Worm (Caenorhabditis elegans) whole organism, L4 larva: ENCODE data around the gene bckd-1A.

Experiments used
- D1046.2 ChIP-seq: fragments of 200-800 bp; sonication (Bioruptor generic); IDR thresholded peaks from 2 replicates; pipeline ENCODE4 v1.3.6; 2022; ENCODE audit warnings: missing genetic modification characterization, missing compliant biosample characterization
- F37D6.2 ChIP-seq: sonication (generic microtip); optimal IDR thresholded peaks from 2 replicates; lab custom pipeline; 2016; ENCODE audit warnings: mild to moderate bottlenecking, missing genetic modification characterization, missing compliant biosample characterization
- F44E2.7 ChIP-seq: fragments of 200-800 bp; sonication (Bioruptor generic); IDR thresholded peaks from 2 replicates; pipeline ENCODE4 v2.1.2; 2022; ENCODE audit warnings: missing genetic modification characterization, missing compliant biosample characterization
- F49E8.2 ChIP-seq: sonication (generic microtip); optimal IDR thresholded peaks from 2 replicates; lab custom pipeline; 2016; ENCODE audit warnings: missing compliant biosample characterization, mild to moderate bottlenecking, missing genetic modification characterization, borderline replicate concordance
- aha-1 ChIP-seq: fragments of 150-350 bp; peaks from one replicate; lab custom pipeline; 2014; ENCODE audit warnings: missing biosample characterization, missing genetic modification characterization
- arid-1 ChIP-seq: fragments of 200-800 bp; sonication (Bioruptor generic); conservative IDR thresholded peaks from 2 replicates; pipeline ENCODE4 v1.3.6; 2022; ENCODE audit warnings: missing genetic modification reagents, missing genetic modification characterization, missing compliant biosample characterization
- attf-4 ChIP-seq: sonication (generic microtip); optimal IDR thresholded peaks from 3 replicates; lab custom pipeline; 2017; ENCODE audit warnings: missing biosample characterization, missing genetic modification characterization
- daf-16 ChIP-seq, 3 experiments: sonication (generic microtip); optimal IDR thresholded peaks; 2 replicates each; lab custom pipeline; 2016 to 2017; ENCODE audit warnings: missing genetic modification characterization in 3 of 3, missing genetic modification reagents in 3 of 3, mild to moderate bottlenecking in 2 of 3, missing compliant biosample characterization in 2 of 3, missing biosample characterization in 1 of 3, moderate library complexity in 1 of 3
- dpl-1 ChIP-seq: fragments of 150-350 bp; optimal IDR thresholded peaks from 2 replicates; lab custom pipeline; 2014; ENCODE audit warnings: missing biosample characterization, missing genetic modification reagents, missing genetic modification characterization
- dve-1 ChIP-seq: sonication (generic microtip); optimal IDR thresholded peaks from 2 replicates; lab custom pipeline; 2017; ENCODE audit warnings: antibody characterized with exemption, mild to moderate bottlenecking, missing genetic modification characterization, missing compliant biosample characterization; ENCODE audit not compliant: insufficient read depth
- fkh-10 ChIP-seq: fragments of 150-350 bp; optimal IDR thresholded peaks from 2 replicates; lab custom pipeline; 2014; ENCODE audit warnings: missing biosample characterization, missing genetic modification reagents, missing genetic modification characterization
- fos-1 ChIP-seq: fragments of 150-350 bp; optimal IDR thresholded peaks from 2 replicates; lab custom pipeline; 2014; ENCODE audit warnings: missing biosample characterization, missing genetic modification characterization
- hif-1 ChIP-seq, 2 experiments: sonication (generic microtip); optimal IDR thresholded peaks; 2 replicates each; lab custom pipeline; 2016 to 2017; ENCODE audit warnings: missing compliant biosample characterization in 2 of 2, missing genetic modification characterization in 2 of 2, missing genetic modification reagents in 2 of 2, missing genotype in 2 of 2, mild to moderate bottlenecking in 1 of 2
- hlh-30 ChIP-seq: sonication (generic microtip); optimal IDR thresholded peaks from 2 replicates; lab custom pipeline; 2017; ENCODE audit warnings: antibody characterized with exemption, mild to moderate bottlenecking, missing genetic modification characterization, missing compliant biosample characterization; ENCODE audit not compliant: insufficient read depth
- lin-13 ChIP-seq: fragments of 150-350 bp; optimal IDR thresholded peaks from 2 replicates; lab custom pipeline; 2014; ENCODE audit warnings: missing biosample characterization, missing genetic modification reagents, missing genetic modification characterization
- lin-38 ChIP-seq: fragments of 200-800 bp; sonication (Bioruptor generic); IDR thresholded peaks from 2 replicates; pipeline ENCODE4 v1.3.6; 2022; ENCODE audit warnings: missing genetic modification reagents, missing genetic modification characterization, missing compliant biosample characterization
- lsy-2 ChIP-seq, 2 experiments: fragments of 150-350 bp in 1 of 2; sonication (generic microtip) in 1 of 2; optimal IDR thresholded peaks; 2 replicates each; lab custom pipeline; 2014 to 2017; ENCODE audit warnings: missing biosample characterization in 2 of 2, missing genetic modification characterization in 2 of 2
- madf-5 ChIP-seq, 2 experiments: fragments of 200-800 bp; sonication (Bioruptor generic); IDR thresholded peaks; 2 replicates each; pipeline ENCODE4 v1.3.6; 2022; ENCODE audit warnings: missing compliant biosample characterization in 2 of 2, missing genetic modification characterization in 2 of 2
- mdt-29 ChIP-seq: fragments of 200-800 bp; sonication (Bioruptor generic); IDR thresholded peaks from 2 replicates; pipeline ENCODE4 v1.3.6; 2022; ENCODE audit warnings: missing genetic modification reagents, missing genetic modification characterization, missing compliant biosample characterization
- mes-2 ChIP-seq: sonication (generic microtip); optimal IDR thresholded peaks from 2 replicates; lab custom pipeline; 2016; ENCODE audit warnings: missing genotype, mild to moderate bottlenecking, missing genetic modification characterization, missing compliant biosample characterization; ENCODE audit not compliant: poor library complexity, severe bottlenecking
- nhr-111 ChIP-seq: fragments of 200-800 bp; sonication (Bioruptor generic); optimal IDR thresholded peaks from 2 replicates; lab custom pipeline; 2018; ENCODE audit warnings: mild to moderate bottlenecking, missing genetic modification characterization, missing compliant biosample characterization
- nhr-25 ChIP-seq: sonication (generic microtip); optimal IDR thresholded peaks from 2 replicates; lab custom pipeline; 2017; ENCODE audit warnings: missing genetic modification characterization, mild to moderate bottlenecking, missing compliant biosample characterization, antibody characterized with exemption, moderate library complexity, borderline replicate concordance; ENCODE audit not compliant: insufficient read depth
- nhr-28 ChIP-seq: fragments of 150-350 bp; optimal IDR thresholded peaks from 2 replicates; lab custom pipeline; 2014; ENCODE audit warnings: missing biosample characterization, missing genetic modification characterization
- nhr-42 ChIP-seq: fragments of 200-800 bp; sonication (Bioruptor generic); IDR thresholded peaks from 2 replicates; pipeline ENCODE4 v1.3.6; 2022; ENCODE audit warnings: missing genetic modification characterization, missing compliant biosample characterization
- nhr-6 ChIP-seq: fragments of 150-350 bp; optimal IDR thresholded peaks from 2 replicates; lab custom pipeline; 2014; ENCODE audit warnings: missing biosample characterization, missing genetic modification characterization
- nhr-77 ChIP-seq: fragments of 150-350 bp; optimal IDR thresholded peaks from 2 replicates; lab custom pipeline; 2014; ENCODE audit warnings: missing biosample characterization, missing genetic modification characterization
- pha-4 ChIP-seq, 2 experiments: fragments of 150-350 bp in 1 of 2; fragments of 200-800 bp in 1 of 2; sonication (Bioruptor generic) in 1 of 2; IDR thresholded peaks in 1 of 2; optimal IDR thresholded peaks in 1 of 2; 2 replicates each; pipeline versions ENCODE4 v1.3.6 to Lab custom; 2014 to 2022; ENCODE audit warnings: missing genetic modification characterization in 2 of 2, missing genetic modification reagents in 2 of 2, missing biosample characterization in 1 of 2, missing compliant biosample characterization in 1 of 2
- rbr-2 ChIP-seq: sonication (generic microtip); optimal IDR thresholded peaks from 2 replicates; lab custom pipeline; 2016; ENCODE audit warnings: missing genotype, missing genetic modification characterization, missing compliant biosample characterization
- sdz-12 ChIP-seq: fragments of 200-800 bp; sonication (Bioruptor generic); optimal IDR thresholded peaks from 2 replicates; lab custom pipeline; 2018; ENCODE audit warnings: mild to moderate bottlenecking, missing genetic modification characterization, missing compliant biosample characterization
- set-16 ChIP-seq: fragments of 200-800 bp; sonication (Bioruptor generic); IDR thresholded peaks from 2 replicates; pipeline ENCODE4 v1.3.6; 2022; ENCODE audit warnings: missing genetic modification reagents, missing genetic modification characterization, missing compliant biosample characterization
- unc-62 ChIP-seq, 3 experiments: fragments of 150-350 bp in 1 of 3; sonication (generic microtip); optimal IDR thresholded peaks in 2 of 3; peaks in 1 of 3; 1 replicate in 1 of 3; 2 replicates in 2 of 3; lab custom pipeline; 2014 to 2017; ENCODE audit warnings: missing biosample characterization in 3 of 3, missing genetic modification characterization in 3 of 3, missing genetic modification reagents in 3 of 3, missing genotype in 1 of 3
- zag-1 ChIP-seq: fragments of 150-350 bp; optimal IDR thresholded peaks from 2 replicates; lab custom pipeline; 2014; ENCODE audit warnings: missing biosample characterization, missing genetic modification characterization
- ztf-11 ChIP-seq: fragments of 150-350 bp; optimal IDR thresholded peaks from 2 replicates; lab custom pipeline; 2014; ENCODE audit warnings: missing biosample characterization, missing genetic modification characterization

The bckd-1A gene

ce11 chrIII:12929573-12929972 is 42.7 kb downstream of the bckd-1A start, which contains the start of gene Y37D8A.19:
Gene Y37D8A.19 (plus strand): TSS chrIII:12929873.
- no peak for TF ChIP-seq madf-5 (GFP tag; IDR thresholded peaks at IDR 0.05; lab: Robert Waterston, UW)
- no peak for TF ChIP-seq nhr-111 (GFP tag; lab: Kevin White, UChicago)
- TF ChIP-seq nhr-28 (tag; lab: Kevin White, UChicago): no peak
- no peak for TF ChIP-seq hlh-30 (tag; lab: Kevin White, UChicago)
- no peak for TF ChIP-seq nhr-6 (tag; lab: Kevin White, UChicago)
- no peak for TF ChIP-seq F37D6.2
- TF ChIP-seq mdt-29 (GFP tag; lab: Robert Waterston, UW): no peak
- TF ChIP-seq D1046.2: no peak
- no peak for TF ChIP-seq pha-4 (GFP tag; IDR thresholded peaks at IDR 0.05; lab: Robert Waterston, UW)
- TF ChIP-seq pha-4 (tag; optimal IDR thresholded peaks at IDR 0.05; lab: Kevin White, UChicago): no peak
- no peak for TF ChIP-seq lin-13 (GFP tag; lab: Kevin White, UChicago)

- TF ChIP-seq ztf-11 (tag; lab: Kevin White, UChicago) (no peak), lin-38 (peak; percentile 36), hif-1 (tag; optimal IDR thresholded peaks at IDR 0.05; lab: Kevin White, UChicago) (peak in 1 of 2 experiments; percentile 2), lsy-2 (tag; optimal IDR thresholded peaks at IDR 0.05; lab: Kevin White, UChicago) (peak in 1 of 2 experiments; percentile 74), hlh-30 (tag; lab: Kevin White, UChicago) (peak; percentile 5), dpl-1 (GFP tag; lab: Kevin White, UChicago) (peak; percentile 37), arid-1 (GFP tag; lab: Robert Waterston, UW) (no peak), rbr-2 (peak; percentile 51), sdz-12 (GFP tag; lab: Kevin White, UChicago) (no peak), fos-1 (tag; lab: Kevin White, UChicago) (no peak), zag-1 (tag; lab: Kevin White, UChicago) (no peak), nhr-25 (tag; lab: Kevin White, UChicago) (no peak), mes-2 (tag; lab: Kevin White, UChicago) (peak; percentile 19), dve-1 (tag; lab: Kevin White, UChicago) (peak; percentile 2), D1046.2 (no peak), nhr-42 (GFP tag; lab: Robert Waterston, UW) (no peak), attf-4 (tag; lab: Kevin White, UChicago) (no peak), aha-1 (tag; lab: Kevin White, UChicago) (peak; percentile 29), daf-16 (GFP tag; optimal IDR thresholded peaks at IDR 0.05; lab: Kevin White, UChicago) (no peak), daf-16 (tag; optimal IDR thresholded peaks at IDR 0.05; lab: Kevin White, UChicago) (peak; percentile 16), fkh-10 (GFP tag; lab: Kevin White, UChicago) (peak; percentile 51)
Measured at ce11 chrIII:12925947-12926607, 46.2 kb downstream of the bckd-1A start, which contains the start of the genes npp-25 and mrps-10. Gene npp-25 (minus strand): TSS chrIII:12925997. Gene mrps-10 (plus strand): TSS chrIII:12926557.

- no peak for TF ChIP-seq hif-1 (tag; optimal IDR thresholded peaks at IDR 0.05; lab: Kevin White, UChicago)
- no peak for TF ChIP-seq unc-62 (GFP tag; optimal IDR thresholded peaks at IDR 0.05 in 1 of 2; lab: Kevin White, UChicago)
- TF ChIP-seq unc-62 (tag; optimal IDR thresholded peaks at IDR 0.05; lab: Kevin White, UChicago): no peak
- no peak for TF ChIP-seq nhr-77 (tag; lab: Kevin White, UChicago)
- no peak for TF ChIP-seq mes-2 (tag; lab: Kevin White, UChicago)
- TF ChIP-seq dpl-1 (GFP tag; lab: Kevin White, UChicago): no peak
- no peak for TF ChIP-seq set-16 (GFP tag; lab: Robert Waterston, UW)
- no peak for TF ChIP-seq F49E8.2 (tag; lab: Kevin White, UChicago)
- no peak for TF ChIP-seq F44E2.7 (GFP tag; lab: Robert Waterston, UW)
- TF ChIP-seq nhr-6 (tag; lab: Kevin White, UChicago): no peak
- TF ChIP-seq rbr-2: no peak
- TF ChIP-seq, all 104 proteins: peak for 0
Measured at ce11 chrIII:12920810-12921209, 51.5 kb downstream of the bckd-1A start.
